Fruit fly (Drosophila melanogaster) whole organism, prepupa: Measurements from ENCODE around the gene Wdr33.
A peak's percentile ranks its signal among the peaks of the same experiment; 100 is the strongest.

Source experiments
- CG10631 ChIP-seq: fragments of 200-800 bp; sonication (Bioruptor generic); optimal IDR thresholded peaks from 2 replicates; lab custom pipeline; 2016; ENCODE audit warnings: missing biosample characterization, missing genetic modification characterization
- CG11902 ChIP-seq: fragments of 200-800 bp; sonication (Bioruptor generic); optimal IDR thresholded peaks from 3 replicates; lab custom pipeline; 2016; ENCODE audit warnings: missing biosample characterization, missing genetic modification characterization
- CG15336 ChIP-seq: fragments of 200-800 bp; sonication (Bioruptor generic); IDR thresholded peaks from 2 replicates; pipeline ENCODE4 v1.3.6; 2022; ENCODE audit warnings: missing biosample characterization, missing genetic modification characterization
- CG32006 ChIP-seq: fragments of 200-800 bp; sonication (Bioruptor generic); optimal IDR thresholded peaks from 3 replicates; lab custom pipeline; 2017; ENCODE audit warnings: missing biosample characterization, mild to moderate bottlenecking, missing genetic modification characterization
- CG34406 ChIP-seq: fragments of 200-800 bp; sonication (Bioruptor generic); optimal IDR thresholded peaks from 3 replicates; lab custom pipeline; 2016; ENCODE audit warnings: missing biosample characterization, missing genetic modification characterization
- CG3919 ChIP-seq: fragments of 200-800 bp; sonication (Bioruptor generic); optimal IDR thresholded peaks from 3 replicates; lab custom pipeline; 2016; ENCODE audit warnings: missing biosample characterization, missing genetic modification characterization
- CG6163 ChIP-seq: fragments of 200-800 bp; sonication (Bioruptor generic); IDR thresholded peaks from 3 replicates; pipeline ENCODE4 v1.3.6; 2022; ENCODE audit warnings: missing biosample characterization, missing genetic modification characterization
- CG6276 ChIP-seq: fragments of 200-800 bp; sonication (Bioruptor generic); optimal IDR thresholded peaks from 2 replicates; lab custom pipeline; 2017; ENCODE audit warnings: missing biosample characterization, mild to moderate bottlenecking, missing genetic modification characterization
- CG6854 ChIP-seq: fragments of 200-800 bp; sonication (Bioruptor generic); optimal IDR thresholded peaks from 2 replicates; lab custom pipeline; 2017; ENCODE audit warnings: missing biosample characterization, mild to moderate bottlenecking, missing genetic modification characterization
- CG7368 ChIP-seq: fragments of 200-800 bp; sonication (Bioruptor generic); optimal IDR thresholded peaks from 3 replicates; lab custom pipeline; 2016; ENCODE audit warnings: missing biosample characterization, missing genetic modification characterization
- CG8119 ChIP-seq: fragments of 200-800 bp; sonication (Bioruptor generic); IDR thresholded peaks from 3 replicates; pipeline ENCODE4 v1.3.6; 2022; ENCODE audit warnings: missing biosample characterization, missing genetic modification characterization
- CG9139 ChIP-seq: fragments of 200-800 bp; sonication (Bioruptor generic); optimal IDR thresholded peaks from 3 replicates; lab custom pipeline; 2017; ENCODE audit warnings: missing biosample characterization, mild to moderate bottlenecking, missing genetic modification characterization
- Eip75B ChIP-seq: fragments of 200-800 bp; sonication (Bioruptor generic); optimal IDR thresholded peaks from 3 replicates; lab custom pipeline; 2016; ENCODE audit warnings: missing biosample characterization, missing genetic modification characterization
- Eip78C ChIP-seq: fragments of 200-800 bp; sonication (Bioruptor generic); peaks from one replicate; lab custom pipeline; 2016; ENCODE audit warnings: missing biosample characterization, missing genetic modification characterization
- Ets96B ChIP-seq: fragments of 200-800 bp; optimal IDR thresholded peaks from 2 replicates; lab custom pipeline; 2019; ENCODE audit warnings: missing biosample characterization, mild to moderate bottlenecking, missing genetic modification characterization, moderate library complexity
- Hr38 ChIP-seq: sonication (Bioruptor generic); optimal IDR thresholded peaks from 2 replicates; lab custom pipeline; 2016; ENCODE audit warnings: missing biosample characterization, missing genetic modification characterization
- Hr39 ChIP-seq: fragments of 200-800 bp; sonication (Bioruptor generic); optimal IDR thresholded peaks from 2 replicates; lab custom pipeline; 2016; ENCODE audit warnings: missing biosample characterization, missing genetic modification characterization
- Hr4 ChIP-seq: fragments of 200-800 bp; sonication (Bioruptor generic); optimal IDR thresholded peaks from 3 replicates; lab custom pipeline; 2016; ENCODE audit warnings: missing biosample characterization, missing genetic modification characterization
- Met ChIP-seq: fragments of 200-800 bp; sonication (Bioruptor generic); optimal IDR thresholded peaks from 3 replicates; lab custom pipeline; 2016; ENCODE audit warnings: missing biosample characterization, missing genetic modification characterization
- OdsH ChIP-seq: fragments of 200-800 bp; sonication (Bioruptor generic); optimal IDR thresholded peaks from 3 replicates; lab custom pipeline; 2016; ENCODE audit warnings: missing biosample characterization, missing genetic modification characterization
- Smox ChIP-seq: fragments of 200-800 bp; sonication (Bioruptor generic); optimal IDR thresholded peaks from 3 replicates; lab custom pipeline; 2016; ENCODE audit warnings: missing biosample characterization, missing genetic modification characterization
- Sox102F ChIP-seq: fragments of 200-800 bp; sonication (Bioruptor generic); optimal IDR thresholded peaks from 2 replicates; lab custom pipeline; 2016; ENCODE audit warnings: missing biosample characterization, mild to moderate bottlenecking, missing genetic modification characterization
- Sox14 ChIP-seq: fragments of 200-800 bp; sonication (Bioruptor generic); optimal IDR thresholded peaks from 3 replicates; lab custom pipeline; 2016; ENCODE audit warnings: missing biosample characterization, missing genetic modification characterization
- Sox15 ChIP-seq: fragments of 200-800 bp; sonication (Bioruptor generic); optimal IDR thresholded peaks from 3 replicates; lab custom pipeline; 2016; ENCODE audit warnings: missing biosample characterization, missing genetic modification characterization
- achi ChIP-seq: fragments of 200-800 bp; sonication (Bioruptor generic); optimal IDR thresholded peaks from 3 replicates; lab custom pipeline; 2016; ENCODE audit warnings: missing biosample characterization, missing genetic modification characterization
- cyc ChIP-seq: fragments of 200-800 bp; sonication (Bioruptor generic); optimal IDR thresholded peaks from 3 replicates; lab custom pipeline; 2016; ENCODE audit warnings: missing biosample characterization, missing genetic modification characterization
- dac ChIP-seq: fragments of 200-800 bp; sonication (Bioruptor generic); optimal IDR thresholded peaks from 2 replicates; lab custom pipeline; 2017; ENCODE audit warnings: missing biosample characterization, mild to moderate bottlenecking, missing genetic modification characterization
- fd59A ChIP-seq: fragments of 200-800 bp; sonication (Bioruptor generic); optimal IDR thresholded peaks from 2 replicates; lab custom pipeline; 2017; ENCODE audit warnings: missing biosample characterization, mild to moderate bottlenecking, missing genetic modification characterization, missing genetic modification reagents
- fd85E ChIP-seq: fragments of 200-800 bp; sonication (Bioruptor generic); optimal IDR thresholded peaks from 3 replicates; lab custom pipeline; 2016; ENCODE audit warnings: missing biosample characterization, missing genetic modification characterization
- lz ChIP-seq: fragments of 200-800 bp; sonication (Bioruptor generic); optimal IDR thresholded peaks from 3 replicates; lab custom pipeline; 2016; ENCODE audit warnings: missing biosample characterization, missing genetic modification characterization
- spab ChIP-seq: fragments of 200-800 bp; sonication (Bioruptor generic); optimal IDR thresholded peaks from 2 replicates; lab custom pipeline; 2017; ENCODE audit warnings: missing biosample characterization, mild to moderate bottlenecking, missing genetic modification characterization, missing genetic modification reagents
- ss ChIP-seq, 2 experiments: fragments of 200-800 bp; sonication (Bioruptor generic); optimal IDR thresholded peaks; 2 replicates in 1 of 2; 3 replicates in 1 of 2; lab custom pipeline; 2017 to 2018; ENCODE audit warnings: mild to moderate bottlenecking in 2 of 2, missing biosample characterization in 2 of 2, missing genetic modification characterization in 2 of 2, moderate library complexity in 1 of 2
- svp ChIP-seq: fragments of 200-800 bp; sonication (Bioruptor generic); peaks from one replicate; lab custom pipeline; 2016; ENCODE audit warnings: missing biosample characterization, missing genetic modification characterization

The Wdr33 gene

dm6 chr3R:5694461-5694860 lies 34.0 kb downstream of the Wdr33 start (continued):
- TF ChIP-seq OdsH (GFP tag; lab: Kevin White, UChicago) (peak; percentile 68), fd59A (GFP tag; lab: Kevin White, UChicago) (no peak), CG6854 (GFP tag; lab: Kevin White, UChicago) (no peak), spab (GFP tag; lab: Kevin White, UChicago) (no peak), ss (GFP tag; optimal IDR thresholded peaks at IDR 0.05; lab: Kevin White, UChicago) (no peak), dac (peak; percentile 38), CG32006 (GFP tag; lab: Kevin White, UChicago) (peak; percentile 79), CG11902 (GFP tag; lab: Kevin White, UChicago) (no peak), Sox15 (GFP tag; lab: Kevin White, UChicago) (no peak), Eip75B (GFP tag; lab: Kevin White, UChicago) (peak; percentile 52)

DNA sequence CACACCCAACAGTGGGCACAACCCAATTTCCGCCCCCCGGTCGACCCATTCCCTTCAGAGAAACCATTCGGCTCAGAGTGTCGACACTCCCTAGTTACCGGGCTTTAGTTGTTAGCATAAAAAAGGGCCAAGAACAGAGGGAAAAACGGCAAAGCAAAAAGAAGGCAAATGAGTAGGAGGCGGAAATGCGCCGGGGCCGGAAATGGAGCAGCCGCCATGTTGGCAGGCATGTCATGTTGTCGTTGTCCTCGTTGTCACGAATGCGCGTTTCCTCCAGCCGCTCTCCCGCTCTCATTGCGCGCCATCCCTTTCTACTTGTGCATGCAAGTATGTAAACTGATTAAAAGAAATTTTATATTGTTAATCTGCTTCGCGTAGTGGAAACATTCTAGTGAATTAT lies 35.9 kb downstream of the Wdr33 start:
- TF ChIP-seq svp (GFP tag; lab: Kevin White, UChicago) (peak; percentile 20), ss (GFP tag; optimal IDR thresholded peaks at IDR 0.05; lab: Kevin White, UChicago) (peak; percentile 17 to 39), Hr38 (GFP tag; lab: Kevin White, UChicago) (no peak), CG3919 (GFP tag; lab: Kevin White, UChicago) (peak; percentile 10), fd85E (GFP tag; lab: Kevin White, UChicago) (no peak), Ets96B (tag; lab: Kevin White, UChicago) (no peak), CG7368 (GFP tag; lab: Kevin White, UChicago) (no peak), Eip78C (GFP tag; lab: Kevin White, UChicago) (peak; percentile 73), CG9139 (peak; percentile 15)

DNA sequence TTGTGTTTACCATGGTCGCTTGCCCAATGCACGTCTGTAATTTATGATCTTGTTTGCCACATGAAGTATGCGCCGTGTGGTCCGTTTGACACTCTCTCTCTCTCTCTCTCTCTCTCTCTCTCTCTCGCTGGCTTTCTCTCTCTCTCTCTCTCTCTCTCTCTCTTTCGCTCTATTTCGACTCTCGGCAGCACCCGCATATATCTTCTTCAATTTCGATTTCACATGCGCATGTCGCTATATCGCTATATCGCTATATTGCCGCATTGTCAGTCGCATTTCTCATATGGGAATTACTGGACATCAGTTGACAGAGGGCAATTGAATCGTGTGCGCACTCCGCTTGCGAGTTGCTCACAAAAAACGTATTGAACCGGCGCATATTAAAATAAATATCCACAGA lies 40.7 kb downstream of the Wdr33 start:
- no peak for TF ChIP-seq lz (GFP tag; lab: Kevin White, UChicago)
- TF ChIP-seq CG15336 (GFP tag; lab: Robert Waterston, UW), result no peak
- TF ChIP-seq CG3919 (GFP tag; lab: Kevin White, UChicago), result no peak
- no peak for TF ChIP-seq Met (GFP tag; lab: Kevin White, UChicago)
- no peak for TF ChIP-seq CG8119 (GFP tag; lab: Robert Waterston, UW)
- TF ChIP-seq Sox102F (GFP tag; lab: Kevin White, UChicago), result no peak
- TF ChIP-seq svp (GFP tag; lab: Kevin White, UChicago), result peak; percentile 46
- TF ChIP-seq CG6276 (GFP tag; lab: Kevin White, UChicago), result peak; percentile 15
- TF ChIP-seq Sox14 (GFP tag; lab: Kevin White, UChicago), result no peak
- TF ChIP-seq CG7368 (GFP tag; lab: Kevin White, UChicago), result no peak
- TF ChIP-seq CG34406 (GFP tag; lab: Kevin White, UChicago), result no peak
- no peak for TF ChIP-seq CG11902 (GFP tag; lab: Kevin White, UChicago)
- TF ChIP-seq fd59A (GFP tag; lab: Kevin White, UChicago), result no peak
- TF ChIP-seq CG10631 (GFP tag; lab: Kevin White, UChicago), result no peak
- TF ChIP-seq Eip78C (GFP tag; lab: Kevin White, UChicago), result peak; percentile 36
- no peak for TF ChIP-seq CG6163 (GFP tag; lab: Robert Waterston, UW)

- no peak for TF ChIP-seq CG10631 (GFP tag; lab: Kevin White, UChicago)
- TF ChIP-seq CG3919 (GFP tag; lab: Kevin White, UChicago), result no peak
- no peak for TF ChIP-seq CG8119 (GFP tag; lab: Robert Waterston, UW)
- TF ChIP-seq fd85E (GFP tag; lab: Kevin White, UChicago), result no peak
- TF ChIP-seq CG7368 (GFP tag; lab: Kevin White, UChicago), result no peak
- TF ChIP-seq Hr39, result no peak
- TF ChIP-seq CG11902 (GFP tag; lab: Kevin White, UChicago), result no peak
- no peak for TF ChIP-seq Smox (GFP tag; lab: Kevin White, UChicago)
- TF ChIP-seq achi (GFP tag; lab: Kevin White, UChicago), result no peak
- TF ChIP-seq Hr4 (GFP tag; lab: Kevin White, UChicago), result no peak
- no peak for TF ChIP-seq cyc (GFP tag; lab: Kevin White, UChicago)
These were observed 44.5 kb downstream of the Wdr33 start for dm6 chr3R:5704982-5705381.
